Worm (Caenorhabditis elegans) whole organism, L3 larva: ENCODE results near the gene T09F5.2.

Experiments used
- ZK546.5 ChIP-seq: sonication (generic microtip); optimal IDR thresholded peaks from 2 replicates; lab custom pipeline; 2017; ENCODE audit warnings: missing biosample characterization, missing genetic modification characterization
- fos-1 ChIP-seq: fragments of 150-350 bp; optimal IDR thresholded peaks from 2 replicates; lab custom pipeline; 2014; ENCODE audit warnings: missing biosample characterization, missing genetic modification characterization
- lin-15B ChIP-seq: fragments of 150-350 bp; optimal IDR thresholded peaks from 2 replicates; lab custom pipeline; 2014; ENCODE audit warnings: missing biosample characterization, missing genetic modification characterization
- nfya-1 ChIP-seq: sonication (generic microtip); optimal IDR thresholded peaks from 2 replicates; lab custom pipeline; 2017; ENCODE audit warnings: missing genetic modification characterization, mild to moderate bottlenecking, missing compliant biosample characterization, antibody characterized with exemption, moderate library complexity; ENCODE audit not compliant: insufficient read depth
- pqm-1 ChIP-seq: fragments of 150-350 bp; optimal IDR thresholded peaks from 2 replicates; lab custom pipeline; 2017; ENCODE audit warnings: missing biosample characterization, missing genetic modification characterization, inconsistent platforms
- skn-1 ChIP-seq: fragments of 150-350 bp; optimal IDR thresholded peaks from 2 replicates; lab custom pipeline; 2014; ENCODE audit warnings: missing biosample characterization, missing genetic modification characterization
- snpc-4 ChIP-seq: fragments of 150-350 bp; optimal IDR thresholded peaks from 2 replicates; lab custom pipeline; 2014; ENCODE audit warnings: missing biosample characterization, missing genetic modification characterization
- ztf-11 ChIP-seq: fragments of 150-350 bp; optimal IDR thresholded peaks from 2 replicates; lab custom pipeline; 2014; ENCODE audit warnings: missing biosample characterization, missing genetic modification characterization

DNA sequence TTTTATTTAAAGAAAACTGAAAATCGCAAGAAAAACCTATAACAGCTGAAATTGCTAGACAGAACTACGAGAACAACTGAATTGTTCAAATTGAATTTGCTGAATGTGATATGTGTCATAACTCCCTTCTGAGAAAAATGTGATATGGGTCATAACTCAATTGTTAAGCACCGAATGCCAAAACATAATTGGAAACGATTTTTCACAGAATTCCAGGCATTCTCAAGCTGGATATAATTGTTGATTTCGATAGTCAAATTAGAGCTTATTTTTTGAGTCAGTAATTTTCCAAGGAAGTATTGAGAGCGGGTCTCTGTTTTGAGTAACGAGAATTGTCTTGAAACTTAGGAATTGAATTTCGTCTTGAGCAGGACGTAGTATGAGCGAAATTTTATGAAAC lies 31.1 kb downstream of the T09F5.2 start:
- TF ChIP-seq snpc-4 (tag; lab: Kevin White, UChicago) (no peak), lin-15B (tag; lab: Kevin White, UChicago) (no peak), pqm-1 (tag; lab: Kevin White, UChicago) (no peak), nfya-1 (tag; lab: Kevin White, UChicago) (no peak), ztf-11 (tag; lab: Kevin White, UChicago) (no peak), skn-1 (tag; lab: Kevin White, UChicago) (no peak), fos-1 (tag; lab: Kevin White, UChicago) (no peak), ZK546.5 (tag; lab: Kevin White, UChicago) (no peak)
